Worm (Caenorhabditis elegans) whole organism, L1 larva: ENCODE data around the gene gst-21.

Source experiments
- C04F5.9 ChIP-seq: sonication (generic microtip); optimal IDR thresholded peaks from 2 replicates; lab custom pipeline; 2016; ENCODE audit warnings: missing genetic modification characterization, missing compliant biosample characterization
- F16B12.6 ChIP-seq: fragments of 150-350 bp; optimal IDR thresholded peaks from 2 replicates; lab custom pipeline; 2014; ENCODE audit warnings: missing biosample characterization, missing genetic modification characterization
- alr-1 ChIP-seq: fragments of 200-800 bp; sonication (Bioruptor generic); optimal IDR thresholded peaks from 2 replicates; lab custom pipeline; 2018; ENCODE audit warnings: borderline replicate concordance, mild to moderate bottlenecking, missing genetic modification characterization, missing compliant biosample characterization
- aly-2 ChIP-seq: fragments of 150-350 bp; optimal IDR thresholded peaks from 2 replicates; lab custom pipeline; 2014; ENCODE audit warnings: missing biosample characterization, missing genetic modification characterization
- ama-1 ChIP-seq: fragments of 150-350 bp; optimal IDR thresholded peaks from 2 replicates; lab custom pipeline; 2014
- ceh-82 ChIP-seq, 3 experiments: fragments of 150-350 bp in 1 of 3; sonication (generic microtip) in 2 of 3; optimal IDR thresholded peaks; 2 replicates each; lab custom pipeline; 2014 to 2017; ENCODE audit warnings: missing biosample characterization in 3 of 3, missing genetic modification characterization in 3 of 3
- ceh-88 ChIP-seq: fragments of 200-800 bp; sonication (Bioruptor generic); IDR thresholded peaks from 2 replicates; pipeline ENCODE4 v1.3.6; 2022; ENCODE audit warnings: missing genetic modification characterization, missing compliant biosample characterization
- ces-1 ChIP-seq: fragments of 150-350 bp; optimal IDR thresholded peaks from 2 replicates; lab custom pipeline; 2014; ENCODE audit warnings: missing biosample characterization, missing genetic modification reagents, missing genetic modification characterization
- dsc-1 ChIP-seq: sonication (generic microtip); optimal IDR thresholded peaks from 2 replicates; lab custom pipeline; 2016; ENCODE audit warnings: mild to moderate bottlenecking, missing genetic modification characterization, missing compliant biosample characterization
- efl-1 ChIP-seq, 4 experiments: fragments of 150-350 bp; optimal IDR thresholded peaks in 3 of 4; peaks in 1 of 4; 1 replicate in 1 of 4; 2 replicates in 3 of 4; lab custom pipeline; 2014; ENCODE audit warnings: missing biosample characterization in 2 of 4, missing genetic modification characterization in 2 of 4, missing genetic modification reagents in 2 of 4
- ets-5 ChIP-seq: fragments of 200-800 bp; sonication (Bioruptor generic); IDR thresholded peaks from 2 replicates; pipeline ENCODE4 v1.3.6; 2022; ENCODE audit warnings: missing genetic modification characterization, missing compliant biosample characterization
- fkh-10 ChIP-seq: sonication (generic microtip); optimal IDR thresholded peaks from 2 replicates; lab custom pipeline; 2017; ENCODE audit warnings: missing biosample characterization, missing genetic modification reagents, missing genetic modification characterization
- fkh-8 ChIP-seq: sonication (generic microtip); optimal IDR thresholded peaks from 2 replicates; lab custom pipeline; 2016; ENCODE audit warnings: mild to moderate bottlenecking, missing genetic modification characterization, missing compliant biosample characterization
- fos-1 ChIP-seq: fragments of 150-350 bp; optimal IDR thresholded peaks from 2 replicates; lab custom pipeline; 2014; ENCODE audit warnings: missing biosample characterization, missing genetic modification characterization
- grh-1 ChIP-seq: fragments of 200-800 bp; sonication (Bioruptor generic); IDR thresholded peaks from 2 replicates; pipeline ENCODE4 v1.3.6; 2022; ENCODE audit warnings: missing genetic modification reagents, missing genetic modification characterization, missing compliant biosample characterization
- hlh-4 ChIP-seq: sonication (generic microtip); optimal IDR thresholded peaks from 2 replicates; lab custom pipeline; 2016; ENCODE audit warnings: mild to moderate bottlenecking, missing genetic modification characterization, missing compliant biosample characterization
- irx-1 ChIP-seq: sonication (generic microtip); optimal IDR thresholded peaks from 2 replicates; lab custom pipeline; 2016; ENCODE audit warnings: missing genetic modification characterization, missing compliant biosample characterization
- lin-13 ChIP-seq: fragments of 150-350 bp; optimal IDR thresholded peaks from 2 replicates; lab custom pipeline; 2014; ENCODE audit warnings: missing biosample characterization, missing genetic modification reagents, missing genetic modification characterization
- lin-35 ChIP-seq, 2 experiments: fragments of 150-350 bp; optimal IDR thresholded peaks; 2 replicates each; lab custom pipeline; 2014; ENCODE audit warnings: missing biosample characterization in 2 of 2, missing genetic modification characterization in 2 of 2, missing genetic modification reagents in 2 of 2
- lir-3 ChIP-seq: sonication (generic microtip); optimal IDR thresholded peaks from 2 replicates; lab custom pipeline; 2016; ENCODE audit warnings: mild to moderate bottlenecking, missing genetic modification characterization, moderate library complexity, missing compliant biosample characterization; ENCODE audit not compliant: poor library complexity
- mab-9 ChIP-seq: fragments of 200-800 bp; sonication (Bioruptor generic); IDR thresholded peaks from 2 replicates; pipeline ENCODE4 v1.3.6; 2022; ENCODE audit warnings: missing genetic modification reagents, missing genetic modification characterization, missing compliant biosample characterization
- mdl-1 ChIP-seq, 2 experiments: fragments of 150-350 bp; optimal IDR thresholded peaks; 2 replicates each; lab custom pipeline; 2014 to 2017; ENCODE audit warnings: missing biosample characterization in 2 of 2, missing genetic modification characterization in 2 of 2, inconsistent platforms in 1 of 2
- mef-2 ChIP-seq: fragments of 150-350 bp; optimal IDR thresholded peaks from 2 replicates; lab custom pipeline; 2014; ENCODE audit warnings: missing biosample characterization, missing genetic modification characterization
- nhr-11 ChIP-seq: fragments of 150-350 bp; optimal IDR thresholded peaks from 2 replicates; lab custom pipeline; 2014; ENCODE audit warnings: missing biosample characterization, missing genetic modification characterization
- nhr-12 ChIP-seq: sonication (generic microtip); optimal IDR thresholded peaks from 2 replicates; lab custom pipeline; 2017; ENCODE audit warnings: missing biosample characterization, missing genetic modification characterization
- nhr-47 ChIP-seq: sonication (generic microtip); optimal IDR thresholded peaks from 2 replicates; lab custom pipeline; 2016; ENCODE audit warnings: mild to moderate bottlenecking, missing genetic modification characterization, moderate library complexity, missing compliant biosample characterization
- nhr-84 ChIP-seq: sonication (generic microtip); optimal IDR thresholded peaks from 2 replicates; lab custom pipeline; 2017; ENCODE audit warnings: missing biosample characterization, missing genetic modification characterization
- nhr-90 ChIP-seq: sonication (generic microtip); optimal IDR thresholded peaks from 2 replicates; lab custom pipeline; 2016; ENCODE audit warnings: mild to moderate bottlenecking, missing genetic modification characterization, missing compliant biosample characterization; ENCODE audit not compliant: poor library complexity
- pax-3 ChIP-seq: fragments of 200-800 bp; sonication (Bioruptor generic); optimal IDR thresholded peaks from 2 replicates; lab custom pipeline; 2018; ENCODE audit warnings: mild to moderate bottlenecking, missing genetic modification characterization, moderate library complexity, missing compliant biosample characterization
- rnt-1 ChIP-seq: sonication (generic microtip); optimal IDR thresholded peaks from 2 replicates; lab custom pipeline; 2016; ENCODE audit warnings: mild to moderate bottlenecking, missing genetic modification characterization, moderate library complexity, missing compliant biosample characterization
- skn-1 ChIP-seq: fragments of 150-350 bp; optimal IDR thresholded peaks from 2 replicates; lab custom pipeline; 2014; ENCODE audit warnings: missing biosample characterization, missing genetic modification characterization
- snpc-4 ChIP-seq: fragments of 150-350 bp; optimal IDR thresholded peaks from 2 replicates; lab custom pipeline; 2014; ENCODE audit warnings: missing biosample characterization, missing genetic modification characterization
- snu-23 ChIP-seq: sonication (generic microtip); optimal IDR thresholded peaks from 2 replicates; lab custom pipeline; 2016; ENCODE audit warnings: missing genetic modification characterization, missing compliant biosample characterization
- unc-62 ChIP-seq: fragments of 150-350 bp; optimal IDR thresholded peaks from 2 replicates; lab custom pipeline; 2014; ENCODE audit warnings: missing biosample characterization, missing genetic modification reagents, missing genetic modification characterization
- unc-86 ChIP-seq: sonication (generic microtip); optimal IDR thresholded peaks from 2 replicates; lab custom pipeline; 2016; ENCODE audit warnings: missing genetic modification characterization, missing compliant biosample characterization
- unc-98 ChIP-seq: fragments of 200-800 bp; sonication (Bioruptor generic); IDR thresholded peaks from 2 replicates; pipeline ENCODE4 v1.3.6; 2022; ENCODE audit warnings: missing genetic modification characterization, missing compliant biosample characterization
- zip-4 ChIP-seq: fragments of 200-800 bp; sonication (Bioruptor generic); optimal IDR thresholded peaks from 2 replicates; lab custom pipeline; 2018; ENCODE audit warnings: mild to moderate bottlenecking, missing genetic modification characterization, moderate library complexity, missing compliant biosample characterization
- ztf-4 ChIP-seq: fragments of 150-350 bp; optimal IDR thresholded peaks from 2 replicates; lab custom pipeline; 2014; ENCODE audit warnings: missing biosample characterization, missing genetic modification characterization

Gene gst-21

ce11 chrV:1716892-1717291 is 14.9 kb downstream of the gst-21 start, which contains the start of gene srw-103:
srw-103 (plus strand) TSS chrV:1717192.
- TF ChIP-seq F16B12.6 (tag; lab: Kevin White, UChicago) (no peak), fkh-8 (tag; lab: Kevin White, UChicago) (peak; percentile 7), fos-1 (tag; lab: Kevin White, UChicago) (no peak), zip-4 (GFP tag; lab: Kevin White, UChicago) (no peak), efl-1 (optimal IDR thresholded peaks at IDR 0.05; lab: Kevin White, UChicago) (no peak), efl-1 (GFP tag; optimal IDR thresholded peaks at IDR 0.05 in 1 of 2; lab: Kevin White, UChicago) (no peak), skn-1 (tag; lab: Kevin White, UChicago) (no peak), lin-13 (GFP tag; lab: Kevin White, UChicago) (no peak), ets-5 (no peak)

ce11 chrV:1713761-1714160 is 18.1 kb downstream of the gst-21 start:
- TF ChIP-seq ets-5 (0 out of 2 replicates have a peak, but pooled peaks have one; percentile 17), unc-98 (GFP tag; lab: Robert Waterston, UW) (peak; percentile 44; the same call in 1 of the 2 replicates), grh-1 (GFP tag; lab: Robert Waterston, UW) (0 out of 2 replicates have a peak, but pooled peaks have one; percentile 18), ceh-88 (GFP tag; lab: Robert Waterston, UW) (peak; percentile 20; the same call in 1 of the 2 replicates), mab-9 (peak; percentile 58; the same call in 1 of the 2 replicates)

DNA sequence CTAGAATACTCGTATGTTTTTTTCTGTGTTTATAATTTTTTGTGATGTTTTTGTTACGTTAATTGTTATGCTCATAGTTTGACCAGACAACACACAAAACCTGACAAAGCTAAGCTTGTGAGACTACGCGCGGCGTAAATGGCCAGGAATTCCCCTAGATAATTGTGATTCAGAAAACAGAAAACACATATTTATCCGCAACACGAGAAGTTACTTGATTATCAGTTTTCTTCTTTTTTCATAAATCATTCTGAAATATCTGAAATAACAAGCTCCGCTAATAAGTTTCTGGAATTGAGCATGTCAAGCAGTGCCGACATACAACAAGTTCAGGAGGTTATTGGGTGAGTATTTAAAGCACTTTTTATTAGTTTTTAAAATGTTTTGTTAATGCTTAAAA is 20.9 kb downstream of the gst-21 start, which contains the start of gene srw-100:
Gene srw-100 (plus strand): TSS at position 301 of the 400 bp plus-strand sequence.
- TF ChIP-seq ama-1 (lab: Kevin White, UChicago) (no peak), irx-1 (tag; lab: Kevin White, UChicago) (no peak), nhr-84 (tag; lab: Kevin White, UChicago) (no peak), snu-23 (GFP tag; lab: Kevin White, UChicago) (no peak), nhr-90 (tag; lab: Kevin White, UChicago) (no peak), C04F5.9 (tag; lab: Kevin White, UChicago) (no peak), nhr-11 (tag; lab: Kevin White, UChicago) (no peak), ceh-82 (tag; optimal IDR thresholded peaks at IDR 0.05; lab: Kevin White, UChicago) (no peak), ztf-4 (no peak), dsc-1 (tag; lab: Kevin White, UChicago) (no peak), ces-1 (GFP tag; lab: Kevin White, UChicago) (no peak), snpc-4 (tag; lab: Kevin White, UChicago) (no peak), hlh-4 (tag; lab: Kevin White, UChicago) (no peak), fkh-8 (tag; lab: Kevin White, UChicago) (no peak), mdl-1 (tag; optimal IDR thresholded peaks at IDR 0.05; lab: Kevin White, UChicago) (no peak), aly-2 (tag; lab: Kevin White, UChicago) (no peak), nhr-12 (no peak), rnt-1 (tag; lab: Kevin White, UChicago) (no peak), lin-35 (GFP tag; optimal IDR thresholded peaks at IDR 0.05; lab: Kevin White, UChicago) (no peak)

DNA sequence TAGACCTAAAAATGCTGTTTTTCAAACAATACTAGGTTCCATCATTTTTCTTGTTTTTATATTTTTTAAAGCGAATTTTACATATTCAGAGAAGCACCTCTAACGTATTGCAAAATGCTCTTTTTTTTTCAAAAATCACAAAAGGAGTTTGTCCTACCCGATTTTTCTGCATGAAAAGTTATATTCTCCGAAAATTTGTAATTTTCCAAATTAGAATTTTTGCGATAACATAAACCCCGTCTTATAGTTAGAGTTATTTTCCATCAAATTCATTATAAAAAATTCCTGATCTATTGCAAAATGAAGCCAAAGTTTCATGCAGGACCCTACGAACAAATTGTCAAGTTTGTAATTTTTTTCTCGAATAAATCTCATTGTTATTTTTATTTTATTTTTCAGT is 23.4 kb downstream of the gst-21 start, which contains the start of gene srw-99:
Gene srw-99 (plus strand): TSS at position 301 of the 400 bp plus-strand sequence.
- TF ChIP-seq fkh-8 (tag; lab: Kevin White, UChicago) (no peak), mef-2 (tag; lab: Kevin White, UChicago) (no peak), nhr-47 (tag; lab: Kevin White, UChicago) (no peak)

DNA sequence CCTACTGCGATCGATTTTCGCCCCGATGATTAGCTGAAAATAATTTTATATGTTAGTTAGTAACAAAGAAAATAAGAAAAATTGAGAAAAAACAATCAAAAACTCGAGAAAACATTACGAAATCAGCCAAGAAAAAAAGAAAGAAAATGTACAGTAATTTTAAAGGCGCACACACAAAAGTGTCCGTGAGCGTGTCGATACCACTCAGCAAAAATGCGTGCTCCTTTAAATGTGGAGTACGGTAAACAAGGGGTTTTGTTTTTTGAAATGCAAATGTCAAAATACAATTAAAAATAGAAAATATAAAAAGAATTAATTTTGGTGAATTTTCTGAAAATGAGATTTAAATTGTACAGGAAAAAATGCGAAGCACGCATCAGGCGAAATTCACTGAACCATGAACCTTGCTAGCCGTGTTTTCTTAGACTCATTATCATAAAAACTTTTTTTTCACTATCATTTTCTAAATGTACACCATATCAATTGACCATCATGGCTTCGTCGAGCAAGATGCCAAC is 30.2 kb downstream of the gst-21 start, which contains the start of gene srw-90:
Gene srw-90 (plus strand): TSS at position 468 of the 518 bp plus-strand sequence.
- no peak for TF ChIP-seq grh-1 (GFP tag; lab: Robert Waterston, UW)
- no peak for TF ChIP-seq mef-2 (tag; lab: Kevin White, UChicago)
- no peak for TF ChIP-seq alr-1
- no peak for TF ChIP-seq lir-3 (tag; lab: Kevin White, UChicago)
- TF ChIP-seq pax-3 (tag; lab: Kevin White, UChicago): no peak
- no peak for TF ChIP-seq fkh-10 (GFP tag; lab: Kevin White, UChicago)
- no peak for TF ChIP-seq unc-86
- no peak for TF ChIP-seq efl-1 (optimal IDR thresholded peaks at IDR 0.05; lab: Kevin White, UChicago)
- no peak for TF ChIP-seq efl-1 (GFP tag; optimal IDR thresholded peaks at IDR 0.05 in 1 of 2; lab: Kevin White, UChicago)
- TF ChIP-seq unc-62 (GFP tag; lab: Kevin White, UChicago): no peak
